Worm (Caenorhabditis elegans) whole organism, midembryonic: Measurements from ENCODE around the gene rps-28.
"Not testable (repeated sequence)": the region's sequence is repeated elsewhere in the genome, so short reads cannot be mapped to it uniquely, and the experiment has no call there.

Source experiments
- klf-2 ChIP-seq: fragments of 200-800 bp; sonication (Bioruptor generic); conservative IDR thresholded peaks from 2 replicates; pipeline ENCODE4 v1.3.6; 2022; ENCODE audit warnings: missing genetic modification reagents, missing genetic modification characterization, missing compliant biosample characterization
- ztf-23 ChIP-seq: fragments of 200-800 bp; sonication (Bioruptor generic); IDR thresholded peaks from 2 replicates; pipeline ENCODE4 v1.3.6; 2022; ENCODE audit warnings: missing genetic modification reagents, missing genetic modification characterization, missing compliant biosample characterization

DNA sequence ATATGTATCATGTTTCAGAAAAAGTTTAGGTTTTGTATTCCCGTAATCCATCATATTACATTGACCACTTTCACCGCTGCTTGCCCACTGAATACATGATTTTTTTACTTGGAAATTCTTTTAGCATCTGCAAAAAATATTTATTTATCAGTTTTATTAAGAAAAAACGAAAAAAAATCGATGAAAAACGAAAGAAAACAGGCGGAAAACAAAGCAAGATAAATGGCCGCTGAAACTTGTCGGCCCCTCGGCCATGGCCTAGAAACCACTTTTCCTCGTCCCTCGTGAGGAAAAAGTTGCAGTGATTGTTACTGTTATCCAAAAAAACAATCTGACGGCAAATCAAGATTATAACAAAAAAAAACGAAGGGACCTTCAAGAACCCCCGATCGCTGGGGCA lies 49.5 kb upstream of the rps-28 start, which contains the start of gene dsl-3:
- TF ChIP-seq klf-2 (GFP tag; lab: Robert Waterston, UW); ztf-23: not testable (repeated sequence)
